Fruit fly (Drosophila melanogaster) S2 (cell line): ENCODE results near the gene CG12684.

Experiments
- CG8478 ChIP-seq: fragments of >200 bp; optimal IDR thresholded peaks from 2 replicates; lab custom pipeline; 2018
- CTCF ChIP-seq, 2 experiments: fragments of >200 bp; optimal IDR thresholded peaks; 2 replicates each; lab custom pipeline; 2018

- TF ChIP-seq CG8478 (lab: Kevin White, UChicago) (no peak), CTCF (optimal IDR thresholded peaks at IDR 0.05; lab: Kevin White, UChicago) (no peak)
Observed at dm6 chrX:4605313-4605712, 33.6 kb upstream of the CG12684 start.
